Fruit fly (Drosophila melanogaster): Measurements from ENCODE around the gene CG32687.

Gene CG32687

dm6 chrX:10474625-10475024 is 12.4 kb downstream of the CG32687 start, which contains the start of gene nocte:
Gene nocte, minus strand, starts transcription at chrX:10474675.
- no peak for TF ChIP-seq CG17801 (GFP tag; optimal IDR thresholded peaks at IDR 0.05; ENCODE audit: partially characterized antibody)

DNA sequence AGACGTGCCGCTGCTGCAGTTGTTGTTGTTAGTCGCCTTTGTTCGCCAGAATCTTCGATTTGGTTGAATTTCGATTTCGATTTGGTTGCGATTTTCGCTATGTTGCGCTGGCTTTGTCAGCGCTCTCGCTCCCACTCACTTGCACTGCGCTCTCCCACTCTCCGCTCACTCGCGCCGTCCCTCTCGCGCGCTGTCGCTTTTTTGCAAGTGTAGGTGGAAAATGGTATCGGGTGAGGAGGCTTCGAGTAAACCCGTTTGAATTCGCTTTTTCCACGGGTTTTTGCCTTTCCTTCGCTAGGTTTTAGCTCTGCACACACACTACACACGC is 12.8 kb downstream of the CG32687 start:
- TF ChIP-seq CG17801 (GFP tag; optimal IDR thresholded peaks at IDR 0.05; ENCODE audit: partially characterized antibody) = no peak

DNA sequence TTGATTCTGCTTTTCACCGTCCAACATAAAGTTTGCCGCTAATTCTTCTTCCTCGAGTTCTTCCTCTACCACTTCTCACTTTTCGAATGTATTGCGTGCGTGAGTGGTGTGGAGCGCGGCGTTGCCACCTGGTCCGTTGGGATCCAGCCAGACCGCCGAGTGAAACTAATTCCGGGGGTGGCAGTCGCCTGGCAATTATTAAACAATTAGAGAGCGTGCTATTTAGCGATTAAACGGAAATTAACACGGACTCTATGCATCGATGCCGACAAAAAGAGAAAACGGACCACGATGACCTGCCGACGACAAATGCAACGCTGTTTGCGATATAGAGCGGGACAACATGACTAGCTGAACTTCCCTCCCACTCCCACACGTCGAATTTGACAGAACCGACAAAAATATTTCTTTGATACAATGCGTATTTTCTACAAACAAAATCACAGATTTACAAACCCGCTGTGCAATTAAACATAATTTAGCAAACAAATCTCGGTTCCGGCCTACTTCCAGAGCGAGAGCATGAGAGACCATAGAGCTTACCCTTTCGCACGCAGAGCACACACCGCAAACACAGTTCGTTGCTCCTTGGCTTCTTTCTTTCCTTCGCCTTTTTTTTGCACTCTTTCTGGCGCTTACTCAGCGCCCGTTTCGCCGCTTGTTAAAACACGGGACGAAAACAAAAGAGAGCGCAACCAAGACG is 13.3 kb downstream of the CG32687 start, which contains the start of gene CG2889:
Gene CG2889, plus strand, starts transcription at position 429 of the 703 bp plus-strand sequence.
- no peak for TF ChIP-seq CG17801 (GFP tag; optimal IDR thresholded peaks at IDR 0.05; ENCODE audit: partially characterized antibody)

- TF ChIP-seq CG17801 (GFP tag; optimal IDR thresholded peaks at IDR 0.05; ENCODE audit: partially characterized antibody) = peak; percentile 6
Observed at dm6 chrX:10472614-10473248, 14.3 kb downstream of the CG32687 start.

DNA sequence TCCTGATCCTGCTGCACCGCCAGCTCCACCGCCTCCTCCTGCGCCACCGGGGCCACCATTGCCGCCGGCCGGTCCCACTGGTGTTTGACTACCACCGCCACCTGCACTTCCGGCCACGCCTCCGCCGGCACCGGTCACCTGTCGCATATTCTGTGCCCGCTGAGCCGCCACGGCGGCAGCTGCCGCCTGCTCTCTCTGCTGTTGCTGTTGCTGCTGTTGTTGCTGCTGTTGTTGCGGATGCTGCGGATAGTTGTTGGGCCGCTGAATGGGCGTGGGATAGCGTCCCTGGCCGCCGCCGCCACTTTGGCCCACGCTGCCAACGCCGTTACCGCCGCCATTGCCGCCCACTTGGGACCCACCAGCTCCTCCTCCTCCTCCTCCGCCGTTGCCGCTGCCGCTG is 22.5 kb downstream of the CG32687 start:
- no peak for TF ChIP-seq CG17801 (GFP tag; optimal IDR thresholded peaks at IDR 0.05; ENCODE audit: partially characterized antibody)

dm6 chrX:10463056-10463710 is 23.8 kb downstream of the CG32687 start:
- no peak for TF ChIP-seq CG17801 (GFP tag; optimal IDR thresholded peaks at IDR 0.05; ENCODE audit: partially characterized antibody)

dm6 chrX:10461938-10462337 is 25.1 kb downstream of the CG32687 start:
- TF ChIP-seq CG17801 (GFP tag; optimal IDR thresholded peaks at IDR 0.05; ENCODE audit: partially characterized antibody) = no peak

- TF ChIP-seq CG17801 (GFP tag; optimal IDR thresholded peaks at IDR 0.05; ENCODE audit: partially characterized antibody) = peak; percentile 73
Observed at dm6 chrX:10460506-10461114, 26.4 kb downstream of the CG32687 start, which contains the start of gene Neb-cGP. Gene Neb-cGP, plus strand, starts transcription at chrX:10460736.

dm6 chrX:10459576-10459975 is 27.4 kb downstream of the CG32687 start, which contains the start of gene Or9a:
Gene Or9a, minus strand, starts transcription at chrX:10459676.
- no peak for TF ChIP-seq CG17801 (GFP tag; optimal IDR thresholded peaks at IDR 0.05; ENCODE audit: partially characterized antibody)

DNA sequence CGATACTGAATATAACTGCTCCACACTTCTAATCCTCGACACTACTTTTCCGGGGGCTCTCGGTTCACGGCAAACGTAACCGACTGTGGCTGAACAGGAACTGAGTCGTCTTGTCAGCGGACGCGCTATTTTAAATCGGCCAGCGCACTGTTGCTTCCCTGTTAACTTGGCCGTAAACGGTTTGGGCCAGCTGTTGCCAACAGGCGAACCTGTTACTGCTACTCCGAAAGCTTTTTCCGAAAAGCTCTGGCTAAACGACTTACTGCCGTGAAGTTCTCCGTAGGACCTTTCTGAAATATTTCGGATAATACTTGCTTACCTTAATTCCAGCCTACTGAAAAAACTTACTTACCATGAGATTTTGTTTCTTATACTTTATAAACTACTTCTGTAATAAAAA is 32.2 kb downstream of the CG32687 start, which contains the start of gene CG32683:
Gene CG32683, minus strand, starts transcription at position 101 of the 400 bp plus-strand sequence.
- TF ChIP-seq CG17801 (GFP tag; optimal IDR thresholded peaks at IDR 0.05; ENCODE audit: partially characterized antibody) = no peak

dm6 chrX:10432712-10433111 is 54.3 kb downstream of the CG32687 start, which contains the start of gene CG12640:
Gene CG12640, minus strand, starts transcription at chrX:10432812.
- no peak for TF ChIP-seq CG17801 (GFP tag; optimal IDR thresholded peaks at IDR 0.05; ENCODE audit: partially characterized antibody)
